Fruit fly (Drosophila melanogaster) ovary, adult (tissue): ENCODE results near the gene qin.

Experiments used
- CG17801 ChIP-seq: fragments of 200-800 bp; optimal IDR thresholded peaks from 2 replicates; lab custom pipeline; 2019; ENCODE audit warnings: missing biosample characterization, mild to moderate bottlenecking, missing genetic modification characterization, moderate library complexity; ENCODE audit not compliant: partially characterized antibody

qin gene

dm6 chr3R:18667659-18668248 is 76.9 kb downstream of the qin start, which contains the start of gene CG31229:
TSS of gene CG31229 (plus strand) at chr3R:18667852.
- TF ChIP-seq CG17801 (GFP tag; lab: Kevin White, UChicago) = no peak

- TF ChIP-seq CG17801 (GFP tag; lab: Kevin White, UChicago) = no peak
Measured at dm6 chr3R:18669152-18669551, 78.3 kb downstream of the qin start, which contains the start of gene CG7702. TSS of gene CG7702 (plus strand) at chr3R:18669390.

dm6 chr3R:18669812-18670211 is 79.0 kb downstream of the qin start:
- TF ChIP-seq CG17801 (GFP tag; lab: Kevin White, UChicago) = no peak

- peak; percentile 72 for TF ChIP-seq CG17801 (GFP tag; lab: Kevin White, UChicago)
Measured at dm6 chr3R:18670441-18671111, 79.7 kb downstream of the qin start.

- TF ChIP-seq CG17801 (GFP tag; lab: Kevin White, UChicago) = no peak
Measured at dm6 chr3R:18671112-18671729, 80.4 kb downstream of the qin start, which contains the start of gene CG31230. TSS of gene CG31230 (plus strand) at chr3R:18671679.

- TF ChIP-seq CG17801 (GFP tag; lab: Kevin White, UChicago) = no peak
Measured at dm6 chr3R:18677500-18677940, 86.7 kb downstream of the qin start, which contains the start of the genes dind and CG7706. TSS of gene dind (minus strand) at chr3R:18677539. TSS of gene CG7706 (plus strand) at chr3R:18677818.

- no peak for TF ChIP-seq CG17801 (GFP tag; lab: Kevin White, UChicago)
Measured at dm6 chr3R:18680332-18680731, 89.5 kb downstream of the qin start, which contains the start of the genes CG46318 and ChT. TSS of gene CG46318 (plus strand) at chr3R:18680604. TSS of gene ChT (plus strand) at chr3R:18680604.

dm6 chr3R:18681054-18681453 is 90.2 kb downstream of the qin start:
- no peak for TF ChIP-seq CG17801 (GFP tag; lab: Kevin White, UChicago)

- no peak for TF ChIP-seq CG17801 (GFP tag; lab: Kevin White, UChicago)
Measured at dm6 chr3R:18692619-18693018, 101.8 kb downstream of the qin start, which contains the start of gene Muc91C. TSS of gene Muc91C (minus strand) at chr3R:18692719.

- no peak for TF ChIP-seq CG17801 (GFP tag; lab: Kevin White, UChicago)
Measured at dm6 chr3R:18693611-18694010, 102.8 kb downstream of the qin start, which contains the start of gene CG14300. TSS of gene CG14300 (minus strand) at chr3R:18693711.

dm6 chr3R:18694952-18695351 is 104.1 kb downstream of the qin start, which contains the start of gene CG34282:
TSS of gene CG34282 (plus strand) at chr3R:18695252.
- no peak for TF ChIP-seq CG17801 (GFP tag; lab: Kevin White, UChicago)

- no peak for TF ChIP-seq CG17801 (GFP tag; lab: Kevin White, UChicago)
Measured at dm6 chr3R:18698855-18699569, 108.2 kb downstream of the qin start.
